Fruit fly (Drosophila melanogaster): ENCODE results near the gene agt.

The agt gene

DNA sequence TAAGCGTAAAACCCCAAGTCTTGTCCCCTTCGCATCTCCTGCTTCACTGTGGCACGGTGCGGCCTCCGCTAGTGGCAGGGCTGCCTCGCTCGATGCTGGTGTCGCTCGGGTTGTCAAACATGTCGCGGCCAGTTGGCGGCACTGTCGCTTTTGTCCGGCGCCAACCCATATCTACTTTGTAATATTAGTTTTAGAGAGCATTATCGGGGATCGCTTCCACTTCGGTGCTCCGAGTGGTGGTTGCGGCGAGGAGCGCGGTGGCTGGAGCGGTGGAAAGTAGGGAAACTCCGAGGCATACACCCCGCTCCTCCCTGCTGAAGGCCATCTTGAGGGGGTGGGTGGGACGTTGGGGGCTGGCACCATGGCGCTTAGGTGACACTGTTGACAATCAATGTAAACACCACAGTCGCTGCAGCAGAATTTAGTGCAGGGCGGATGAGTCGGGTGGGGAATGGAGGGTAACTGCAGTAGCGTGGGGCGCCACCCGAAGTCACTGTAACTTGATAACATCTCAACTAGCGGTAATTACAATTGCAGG lies 5.3 kb upstream of the agt start (continued):
- TF ChIP-seq sc (optimal IDR thresholded peaks at IDR 0.05) (no peak), sc (GFP tag; optimal IDR thresholded peaks at IDR 0.05) (peak; percentile 3), CG17385 (GFP tag; optimal IDR thresholded peaks at IDR 0.05) (no peak), CG12299 (tag; optimal IDR thresholded peaks at IDR 0.05) (no peak), Dip3 (GFP tag; optimal IDR thresholded peaks at IDR 0.05) (no peak), GATAe (GFP tag; conservative IDR thresholded peaks at IDR 0.05) (no peak), CG11695 (GFP tag; IDR thresholded peaks at IDR 0.05) (no peak), kay (GFP tag; optimal IDR thresholded peaks at IDR 0.05) (no peak), BtbVII (GFP tag; optimal IDR thresholded peaks at IDR 0.05) (no peak), CG4854 (GFP tag; optimal IDR thresholded peaks at IDR 0.05) (no peak), org-1 (GFP tag; optimal IDR thresholded peaks at IDR 0.05) (peak; percentile 57), CG34376 (GFP tag; optimal IDR thresholded peaks at IDR 0.05) (no peak), unpg (GFP tag; optimal IDR thresholded peaks at IDR 0.05) (no peak), tx (GFP tag; optimal IDR thresholded peaks at IDR 0.05) (no peak), Xrp1 (GFP tag; IDR thresholded peaks at IDR 0.05) (peak; percentile 71), tgo (GFP tag; IDR thresholded peaks at IDR 0.05) (no peak), CG18764 (GFP tag; optimal IDR thresholded peaks at IDR 0.05) (no peak), esg (GFP tag; conservative IDR thresholded peaks at IDR 0.05) (no peak), CG10979 (tag; optimal IDR thresholded peaks at IDR 0.05) (no peak), CG9797 (GFP tag; optimal IDR thresholded peaks at IDR 0.05) (no peak), onecut (GFP tag; IDR thresholded peaks at IDR 0.05) (peak; percentile 14; the same call in 1 of the 2 replicates), Taf1 (GFP tag; IDR thresholded peaks at IDR 0.05) (no peak), amos (GFP tag; IDR thresholded peaks at IDR 0.05; ENCODE audit: partially characterized antibody) (no peak), CG8944 (GFP tag; optimal IDR thresholded peaks at IDR 0.05) (no peak), fu2 (GFP tag; optimal IDR thresholded peaks at IDR 0.05) (no peak), Adf1 (GFP tag; IDR thresholded peaks at IDR 0.05) (no peak), chm (GFP tag; IDR thresholded peaks at IDR 0.05) (peak; percentile 54; the same call in 1 of the 2 replicates), CG1832 (GFP tag; optimal IDR thresholded peaks at IDR 0.05) (no peak), CG32767 (GFP tag; IDR thresholded peaks at IDR 0.05) (no peak), CG12659 (GFP tag; optimal IDR thresholded peaks at IDR 0.05) (no peak), CG4730 (GFP tag; IDR thresholded peaks at IDR 0.05) (no peak), CG14014 (GFP tag; IDR thresholded peaks at IDR 0.05) (no peak), pfk (GFP tag; optimal IDR thresholded peaks at IDR 0.05) (no peak), CG11456 (GFP tag; IDR thresholded peaks at IDR 0.05) (no peak), gce (GFP tag; IDR thresholded peaks at IDR 0.05) (no peak; the same call in 2 of the 3 replicates), Meics (GFP tag; optimal IDR thresholded peaks at IDR 0.05) (no peak), CG4820 (GFP tag; optimal IDR thresholded peaks at IDR 0.05) (no peak), Bteb2 (GFP tag; optimal IDR thresholded peaks at IDR 0.05) (no peak), CG11504 (tag; optimal IDR thresholded peaks at IDR 0.05) (no peak), CG17359 (tag; optimal IDR thresholded peaks at IDR 0.05) (peak; percentile 12), CG34422 (GFP tag; IDR thresholded peaks at IDR 0.05) (no peak), CG10959 (GFP tag; IDR thresholded peaks at IDR 0.05) (peak; percentile 8; the same call in 1 of the 2 replicates), CG6765 (GFP tag; optimal IDR thresholded peaks at IDR 0.05) (no peak), B-H1 (GFP tag; IDR thresholded peaks at IDR 0.05) (no peak), CG30403 (GFP tag; optimal IDR thresholded peaks at IDR 0.05) (no peak), Gsc (GFP tag; IDR thresholded peaks at IDR 0.05) (no peak), gfzf (GFP tag; optimal IDR thresholded peaks at IDR 0.05) (no peak), pnt (GFP tag; optimal IDR thresholded peaks at IDR 0.05) (no peak), YL-1 (GFP tag; optimal IDR thresholded peaks at IDR 0.05) (no peak), H2.0 (GFP tag; IDR thresholded peaks at IDR 0.05) (no peak), salm (tag; optimal IDR thresholded peaks at IDR 0.05) (no peak), shn (GFP tag; optimal IDR thresholded peaks at IDR 0.05) (no peak)

All from whole organism, embryonic.